Worm (Caenorhabditis elegans): ENCODE data around the gene him-8.

The him-8 gene

DNA sequence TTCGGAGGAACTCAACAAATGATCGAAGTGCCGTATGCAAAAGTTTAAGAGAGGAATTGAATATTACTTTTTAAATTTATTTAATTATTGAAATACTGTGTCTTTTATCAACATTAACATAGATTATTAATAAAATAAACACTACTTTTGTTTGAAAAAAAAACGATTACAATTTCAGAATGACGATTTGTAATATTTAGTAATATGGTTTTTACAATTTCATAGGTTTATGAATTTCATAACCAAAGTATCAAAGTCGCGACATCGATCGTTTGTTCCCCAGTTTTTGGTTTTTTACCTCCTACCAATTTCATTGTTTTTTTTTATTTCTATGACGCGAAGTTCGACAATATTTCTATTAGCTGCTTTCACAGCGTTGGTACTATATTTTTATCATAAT is 38.3 kb downstream of the him-8 start, which contains the start of gene R09H10.1:
TSS of gene R09H10.1 (plus strand) at position 301 of the 400 bp plus-strand sequence.
- no peak for TF ChIP-seq lin-13 (GFP tag; optimal IDR thresholded peaks at IDR 0.05)
- no peak for TF ChIP-seq Y75B8A.6 (GFP tag; IDR thresholded peaks at IDR 0.05)
- no peak for TF ChIP-seq pqm-1 (tag; optimal IDR thresholded peaks at IDR 0.05)
- TF ChIP-seq ama-1 (optimal IDR thresholded peaks at IDR 0.05) = no peak
- no peak for TF ChIP-seq nhr-6 (tag; optimal IDR thresholded peaks at IDR 0.05)
- no peak for TF ChIP-seq mep-1 (tag; optimal IDR thresholded peaks at IDR 0.05)
- TF ChIP-seq set-16 (GFP tag; IDR thresholded peaks at IDR 0.05) = no peak
- no peak for TF ChIP-seq zip-2 (tag; optimal IDR thresholded peaks at IDR 0.05)
- no peak for TF ChIP-seq dmd-8 (GFP tag; IDR thresholded peaks at IDR 0.05)
- TF ChIP-seq pha-4 (GFP tag; IDR thresholded peaks at IDR 0.05) = no peak
- no peak for TF ChIP-seq pha-4 (tag; optimal IDR thresholded peaks at IDR 0.05)

DNA sequence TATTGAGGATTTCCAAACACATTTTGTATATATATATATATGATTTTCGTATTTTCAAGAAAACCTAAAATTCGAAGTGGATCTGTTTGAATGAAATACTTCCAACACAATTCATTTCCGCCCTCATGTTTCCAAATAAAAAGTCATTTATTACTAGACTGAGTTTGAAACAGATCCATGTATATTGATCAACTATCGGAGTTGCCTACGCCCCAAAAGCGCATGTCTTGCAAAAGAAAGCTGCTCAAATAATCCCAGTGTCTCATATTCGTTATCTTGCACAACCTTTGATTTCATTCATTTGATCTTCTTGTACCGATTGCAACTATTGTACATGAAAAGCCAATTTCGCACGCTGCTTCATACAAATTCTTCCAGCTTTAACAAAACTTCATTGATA is 40.9 kb downstream of the him-8 start, which contains the start of gene R09H10.2:
TSS of gene R09H10.2 (plus strand) at position 301 of the 400 bp plus-strand sequence.
- no peak for TF ChIP-seq hlh-30 (tag; optimal IDR thresholded peaks at IDR 0.05; ENCODE audit: insufficient read depth)
- TF ChIP-seq attf-4 (tag; optimal IDR thresholded peaks at IDR 0.05) = no peak
- TF ChIP-seq lin-13 (GFP tag; optimal IDR thresholded peaks at IDR 0.05) = no peak
- TF ChIP-seq nhr-76 (tag; optimal IDR thresholded peaks at IDR 0.05) = no peak
- no peak for TF ChIP-seq ctbp-1 (GFP tag; IDR thresholded peaks at IDR 0.05)
- no peak for TF ChIP-seq mxl-2 (GFP tag; conservative IDR thresholded peaks at IDR 0.05)
- no peak for TF ChIP-seq spr-3 (GFP tag; optimal IDR thresholded peaks at IDR 0.05)
- no peak for TF ChIP-seq F44E2.7 (GFP tag; IDR thresholded peaks at IDR 0.05)
- TF ChIP-seq duxl-1 (tag; optimal IDR thresholded peaks at IDR 0.05; ENCODE audit: poor library complexity) = no peak
- no peak for TF ChIP-seq dve-1 (tag; optimal IDR thresholded peaks at IDR 0.05; ENCODE audit: insufficient read depth)
- no peak for TF ChIP-seq zip-11 (GFP tag; IDR thresholded peaks at IDR 0.05)

DNA sequence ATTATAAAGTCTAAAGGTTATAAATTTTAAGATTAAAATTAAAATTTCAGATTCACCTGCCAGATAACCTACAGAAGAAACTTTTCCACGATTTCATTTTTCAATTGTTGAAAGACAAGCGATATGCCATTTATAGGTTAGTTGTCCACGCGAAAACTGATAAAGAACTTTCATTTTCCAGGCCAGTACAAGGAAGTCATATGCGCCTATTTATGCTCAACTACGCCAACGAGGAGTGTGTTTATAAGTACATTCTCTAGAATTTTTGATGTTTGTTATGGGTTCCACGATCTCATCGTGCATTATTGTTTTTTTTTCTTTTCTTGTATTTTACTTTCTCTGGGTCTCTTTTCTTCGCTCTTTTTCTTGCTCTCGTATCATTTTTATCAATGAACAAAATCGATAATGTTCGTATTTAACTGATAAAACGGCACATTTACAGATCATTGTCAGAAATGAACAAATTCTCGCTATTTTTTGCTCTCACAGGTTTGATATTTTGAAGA is 44.9 kb downstream of the him-8 start, which contains the start of gene R09H10.3:
TSS of gene R09H10.3 (plus strand) at position 456 of the 506 bp plus-strand sequence.
- TF ChIP-seq nhr-28 (tag; optimal IDR thresholded peaks at IDR 0.05) (peak; percentile 14), aha-1 (tag) (peak; percentile 45), daf-16 (GFP tag; optimal IDR thresholded peaks at IDR 0.05) (no peak), daf-16 (tag; optimal IDR thresholded peaks at IDR 0.05) (peak; percentile 86), mdl-1 (tag; optimal IDR thresholded peaks at IDR 0.05) (peak in 1 of 2 experiments; percentile 21), snpc-1.2 (GFP tag; IDR thresholded peaks at IDR 0.05) (no peak)

DNA sequence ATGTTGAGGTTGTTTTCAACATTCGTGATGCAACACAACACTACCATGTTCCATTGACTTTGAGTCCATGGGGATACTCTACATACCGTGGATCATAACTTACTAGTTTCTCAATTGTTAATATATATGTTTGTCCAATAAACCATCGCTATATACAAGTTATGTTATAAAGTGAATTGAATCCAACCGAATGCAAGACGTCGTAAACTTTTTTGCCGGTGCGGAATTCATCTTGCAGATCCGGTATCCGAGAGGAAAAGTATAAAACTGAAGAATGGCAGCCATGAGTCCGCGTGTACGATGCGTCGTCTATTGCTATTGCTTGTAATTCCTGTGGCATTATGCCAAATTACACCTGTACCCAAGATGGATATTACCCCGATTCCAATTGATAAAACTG is 46.6 kb downstream of the him-8 start, which contains the start of gene R09H10.6:
TSS of gene R09H10.6 (plus strand) at position 301 of the 400 bp plus-strand sequence.
- TF ChIP-seq F26F4.8 (GFP tag; conservative IDR thresholded peaks at IDR 0.05) (no peak), unc-62 (GFP tag; optimal IDR thresholded peaks at IDR 0.05 in 1 of 2) (peak in 1 of 2 experiments; percentile 63), unc-62 (tag; optimal IDR thresholded peaks at IDR 0.05) (no peak), madf-5 (GFP tag; IDR thresholded peaks at IDR 0.05) (no peak), tra-1 (GFP tag; IDR thresholded peaks at IDR 0.05) (no peak), unc-39 (tag; optimal IDR thresholded peaks at IDR 0.05) (no peak)

DNA sequence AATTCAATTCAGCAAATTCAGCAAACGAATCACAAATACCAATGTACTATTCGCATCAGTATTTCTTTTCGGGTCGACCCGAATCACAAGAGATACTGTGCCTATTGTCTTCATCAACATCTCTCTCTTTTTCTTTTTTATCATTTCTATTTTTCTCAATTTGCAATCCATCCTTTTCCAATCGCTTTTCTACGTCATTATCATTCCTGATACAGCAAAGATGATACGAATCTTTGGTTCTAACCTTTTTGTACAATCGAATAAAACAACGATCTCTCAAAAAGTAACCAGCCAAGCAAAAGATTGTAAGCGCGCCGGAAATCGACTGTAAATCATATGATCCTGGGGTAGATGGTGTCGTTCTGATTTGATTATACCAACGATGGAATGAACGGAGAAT is 48.2 kb downstream of the him-8 start:
- no peak for TF ChIP-seq F26F4.8 (GFP tag; conservative IDR thresholded peaks at IDR 0.05)
- TF ChIP-seq lin-38 (GFP tag; IDR thresholded peaks at IDR 0.05) = no peak
- no peak for TF ChIP-seq spr-1 (tag; optimal IDR thresholded peaks at IDR 0.05)
- TF ChIP-seq nhr-41 (GFP tag; IDR thresholded peaks at IDR 0.05) = no peak
- TF ChIP-seq zag-1 (tag; optimal IDR thresholded peaks at IDR 0.05) = no peak
- no peak for TF ChIP-seq ceh-32 (tag; optimal IDR thresholded peaks at IDR 0.05; ENCODE audit: poor library complexity)
- no peak for TF ChIP-seq zfp-2 (tag; optimal IDR thresholded peaks at IDR 0.05)
- no peak for TF ChIP-seq vab-7 (GFP tag; IDR thresholded peaks at IDR 0.05)
- TF ChIP-seq nhr-25 (tag; optimal IDR thresholded peaks at IDR 0.05; ENCODE audit: borderline replicate concordance, insufficient read depth) = no peak
- TF ChIP-seq dmd-6 (GFP tag; IDR thresholded peaks at IDR 0.05) = peak; percentile 11; the same call in 1 of the 2 replicates
- TF ChIP-seq nhr-76 (tag; optimal IDR thresholded peaks at IDR 0.05) = peak; percentile 39
- no peak for TF ChIP-seq ceh-44 (GFP tag; IDR thresholded peaks at IDR 0.05)
- TF ChIP-seq F44E2.7 (GFP tag; IDR thresholded peaks at IDR 0.05) = no peak
- no peak for TF ChIP-seq mes-2 (tag; optimal IDR thresholded peaks at IDR 0.05; ENCODE audit: poor library complexity, severe bottlenecking)
- TF ChIP-seq zip-11 (GFP tag; IDR thresholded peaks at IDR 0.05) = no peak
- TF ChIP-seq D1046.2 (GFP tag; IDR thresholded peaks at IDR 0.05) = no peak
- TF ChIP-seq nhr-77 (tag; optimal IDR thresholded peaks at IDR 0.05) = no peak

Measured in whole organism, L4 larva.